Worm (Caenorhabditis elegans): ENCODE measurements around the gene his-42.
"Not testable (repeated sequence)": the region's sequence is repeated elsewhere in the genome, so short reads cannot be mapped to it uniquely, and the experiment has no call there.

- TF ChIP-seq ttx-3 (tag; optimal IDR thresholded peaks at IDR 0.05); rnt-1 (tag; optimal IDR thresholded peaks at IDR 0.05); sox-2 (GFP tag; IDR thresholded peaks at IDR 0.05); nhr-11 (tag; optimal IDR thresholded peaks at IDR 0.05): not testable (repeated sequence)
These were observed 37.8 kb downstream of the his-42 start for ce11 chrII:13790701-13791100.

Measured in whole organism, late embryonic.